Worm (Caenorhabditis elegans): Measurements from ENCODE around the gene gur-4.

DNA sequence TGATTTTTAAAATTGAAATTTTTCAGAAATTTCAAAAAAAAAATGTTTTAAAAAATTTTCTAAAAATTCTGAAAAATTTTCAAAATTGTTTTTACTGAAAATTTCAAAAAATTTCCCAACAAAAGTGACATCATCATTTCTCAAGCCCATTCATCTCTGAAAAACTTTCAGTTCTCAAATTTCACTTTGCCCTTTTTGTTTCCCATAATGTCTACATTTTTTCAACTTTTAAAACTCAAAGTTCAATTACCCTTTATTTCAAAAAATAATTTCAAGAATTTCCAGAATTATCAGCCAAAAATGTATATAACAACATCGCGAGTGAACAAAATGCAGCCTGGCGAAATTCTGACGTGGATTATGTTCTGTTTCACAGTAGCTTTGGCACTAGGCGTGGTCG, 3.6 kb upstream of the gur-4 start, which contains the start of gene bkip-1:
- TF ChIP-seq jun-1 (tag; optimal IDR thresholded peaks at IDR 0.05) (no peak), aly-2 (tag; optimal IDR thresholded peaks at IDR 0.05) (no peak), zfp-3 (GFP tag; conservative IDR thresholded peaks at IDR 0.05) (no peak), mdl-1 (tag; optimal IDR thresholded peaks at IDR 0.05) (no peak), snpc-1.2 (GFP tag; IDR thresholded peaks at IDR 0.05) (no peak), F26F4.8 (GFP tag; conservative IDR thresholded peaks at IDR 0.05) (no peak), nhr-111 (GFP tag; optimal IDR thresholded peaks at IDR 0.05) (no peak), ceh-82 (tag; optimal IDR thresholded peaks at IDR 0.05) (no peak), Y75B8A.6 (GFP tag; IDR thresholded peaks at IDR 0.05) (no peak)
